Fruit fly (Drosophila melanogaster) whole organism, pupa: ENCODE measurements around the gene CG14071.

Experiments used
- CG10348 ChIP-seq: fragments of 200-800 bp; sonication (Bioruptor generic); IDR thresholded peaks from 2 replicates; pipeline ENCODE4 v1.3.6; 2022; ENCODE audit warnings: missing biosample characterization, missing genetic modification characterization
- CG12605 ChIP-seq: fragments of 200-800 bp; sonication (Bioruptor generic); IDR thresholded peaks from 2 replicates; pipeline ENCODE4 v1.3.6; 2022; ENCODE audit warnings: missing biosample characterization, missing genetic modification characterization
- CG13204 ChIP-seq: fragments of 200-800 bp; sonication (Bioruptor generic); optimal IDR thresholded peaks from 2 replicates; lab custom pipeline; 2018; ENCODE audit warnings: missing biosample characterization, mild to moderate bottlenecking, missing genetic modification characterization, moderate library complexity
- CG14655 ChIP-seq: fragments of 200-800 bp; sonication (Bioruptor generic); optimal IDR thresholded peaks from 3 replicates; lab custom pipeline; 2017; ENCODE audit warnings: mild to moderate bottlenecking, missing biosample characterization, missing genetic modification reagents, missing genetic modification characterization
- CG15710 ChIP-seq: fragments of 200-800 bp; sonication (Bioruptor generic); optimal IDR thresholded peaks from 2 replicates; lab custom pipeline; 2018; ENCODE audit warnings: missing biosample characterization, mild to moderate bottlenecking, missing genetic modification characterization, moderate library complexity
- CG17806 ChIP-seq: fragments of 200-800 bp; sonication (Bioruptor generic); optimal IDR thresholded peaks from 2 replicates; lab custom pipeline; 2018; ENCODE audit warnings: missing biosample characterization, mild to moderate bottlenecking, missing genetic modification characterization, moderate library complexity
- CG32121 ChIP-seq: fragments of 200-800 bp; sonication (Bioruptor generic); IDR thresholded peaks from 2 replicates; pipeline ENCODE4 v1.3.6; 2022; ENCODE audit warnings: missing biosample characterization, missing genetic modification characterization
- CG34367 ChIP-seq: fragments of 200-800 bp; sonication (Bioruptor generic); optimal IDR thresholded peaks from 2 replicates; lab custom pipeline; 2018; ENCODE audit warnings: missing biosample characterization, mild to moderate bottlenecking, missing genetic modification characterization
- CG4496 ChIP-seq: fragments of 200-800 bp; sonication (Bioruptor generic); IDR thresholded peaks from 3 replicates; pipeline ENCODE4 v1.3.6; 2022; ENCODE audit warnings: missing biosample characterization, missing genetic modification characterization
- CG8159 ChIP-seq: fragments of 200-800 bp; sonication (Bioruptor generic); optimal IDR thresholded peaks from 3 replicates; lab custom pipeline; 2018; ENCODE audit warnings: missing biosample characterization, mild to moderate bottlenecking, missing genetic modification characterization, moderate library complexity
- CG8301 ChIP-seq: fragments of 200-800 bp; sonication (Bioruptor generic); optimal IDR thresholded peaks from 2 replicates; lab custom pipeline; 2018; ENCODE audit warnings: missing biosample characterization, mild to moderate bottlenecking, missing genetic modification characterization
- D1 ChIP-seq: fragments of 200-800 bp; sonication (Bioruptor generic); optimal IDR thresholded peaks from 2 replicates; lab custom pipeline; 2018; ENCODE audit warnings: missing biosample characterization, mild to moderate bottlenecking, missing genetic modification characterization, moderate library complexity
- EcR ChIP-seq: fragments of 200-800 bp; sonication (Bioruptor generic); optimal IDR thresholded peaks from 3 replicates; lab custom pipeline; 2019; ENCODE audit warnings: missing biosample characterization, missing genetic modification characterization, mild to moderate bottlenecking, moderate library complexity, missing genetic modification reagents
- Ets98B ChIP-seq: fragments of 200-800 bp; sonication (Bioruptor generic); IDR thresholded peaks from 2 replicates; pipeline ENCODE4 v1.3.6; 2022; ENCODE audit warnings: missing biosample characterization, missing genetic modification characterization
- Pif1A ChIP-seq: fragments of 200-800 bp; sonication (Bioruptor generic); optimal IDR thresholded peaks from 3 replicates; lab custom pipeline; 2016; ENCODE audit warnings: missing biosample characterization, missing genetic modification characterization
- Pif1B ChIP-seq: fragments of 200-800 bp; sonication (Bioruptor generic); optimal IDR thresholded peaks from 3 replicates; lab custom pipeline; 2016; ENCODE audit warnings: missing biosample characterization, missing genetic modification characterization
- fd96Ca ChIP-seq: fragments of 200-800 bp; sonication (Bioruptor generic); IDR thresholded peaks from 3 replicates; pipeline ENCODE4 v1.3.6; 2022; ENCODE audit warnings: missing biosample characterization, missing genetic modification characterization
- gl ChIP-seq: fragments of 200-800 bp; sonication (Bioruptor generic); optimal IDR thresholded peaks from 2 replicates; lab custom pipeline; 2018; ENCODE audit warnings: missing biosample characterization, mild to moderate bottlenecking, missing genetic modification characterization
- rn ChIP-seq: fragments of 200-800 bp; sonication (Bioruptor generic); IDR thresholded peaks from 2 replicates; pipeline ENCODE4 v1.3.6; 2022; ENCODE audit warnings: missing biosample characterization, missing genetic modification characterization

CG14071 gene

DNA sequence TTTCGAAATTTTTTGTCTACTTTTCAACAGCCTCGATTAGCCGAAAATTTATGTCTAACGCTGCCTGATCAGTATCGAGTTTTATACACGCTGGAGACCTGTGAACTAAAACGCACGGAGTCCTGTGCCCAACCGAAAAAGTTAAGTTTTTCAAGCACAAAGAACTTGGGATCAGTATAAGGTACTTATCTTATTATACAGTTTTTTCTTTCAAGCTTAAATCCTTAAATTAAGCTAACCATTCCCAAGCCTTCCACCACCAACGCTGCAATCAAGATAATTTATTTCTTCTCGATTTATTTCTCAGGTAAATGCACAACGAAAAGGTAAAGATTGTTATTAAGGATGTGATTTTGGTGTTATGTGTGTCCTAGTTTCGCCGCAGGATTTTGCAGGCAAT, 41.8 kb downstream of the CG14071 start, which contains the start of gene Porin2:
Gene Porin2, minus strand, starts transcription at position 101 of the 400 bp plus-strand sequence.
- TF ChIP-seq CG32121 (GFP tag; lab: Robert Waterston, UW): no peak
- TF ChIP-seq D1 (tag; lab: Kevin White, UChicago): no peak

DNA sequence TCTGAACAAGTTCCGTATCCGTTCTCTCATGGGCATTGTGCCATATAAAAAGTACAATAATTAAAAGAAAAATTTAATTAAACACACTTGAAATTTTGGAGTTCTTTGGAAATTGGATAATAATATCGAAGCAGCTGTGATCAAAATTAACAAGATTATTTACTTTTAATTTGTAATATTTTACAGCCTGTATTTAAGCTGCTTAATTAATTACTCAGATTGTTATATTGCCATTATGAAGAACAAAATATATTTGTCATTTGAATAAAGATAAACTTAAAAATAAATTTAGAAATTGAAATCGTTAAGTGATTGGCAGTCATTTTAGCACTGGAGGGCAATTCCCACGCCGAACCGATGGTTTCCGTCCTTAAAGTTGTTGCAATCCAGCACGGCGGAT, 43.2 kb downstream of the CG14071 start, which contains the start of the genes CG17139 and CG17140:
Gene CG17139, minus strand, starts transcription at position 101 of the 400 bp plus-strand sequence.
Gene CG17140, minus strand, starts transcription at position 101 of the 400 bp plus-strand sequence.
- TF ChIP-seq EcR (GFP tag; lab: Kevin White, UChicago) (no peak), Pif1A (GFP tag; lab: Kevin White, UChicago) (no peak), CG4496 (GFP tag; lab: Robert Waterston, UW) (no peak), rn (GFP tag; lab: Robert Waterston, UW) (no peak), gl (tag; lab: Kevin White, UChicago) (no peak), CG10348 (GFP tag; lab: Robert Waterston, UW) (no peak), fd96Ca (GFP tag; lab: Robert Waterston, UW) (no peak), CG8159 (tag; lab: Kevin White, UChicago) (no peak), CG34367 (tag; lab: Kevin White, UChicago) (no peak), Pif1B (no peak), CG8301 (tag; lab: Kevin White, UChicago) (no peak), CG13204 (no peak)

- no peak for TF ChIP-seq fd96Ca (GFP tag; lab: Robert Waterston, UW)
- TF ChIP-seq gl (tag; lab: Kevin White, UChicago): no peak
- no peak for TF ChIP-seq CG10348 (GFP tag; lab: Robert Waterston, UW)
- no peak for TF ChIP-seq Ets98B (GFP tag; lab: Robert Waterston, UW)
- no peak for TF ChIP-seq CG15710 (tag; lab: Kevin White, UChicago)
- no peak for TF ChIP-seq CG34367 (tag; lab: Kevin White, UChicago)
- TF ChIP-seq rn (GFP tag; lab: Robert Waterston, UW): no peak
- no peak for TF ChIP-seq CG32121 (GFP tag; lab: Robert Waterston, UW)
- no peak for TF ChIP-seq CG12605 (GFP tag; lab: Robert Waterston, UW)
- TF ChIP-seq CG17806: no peak
- TF ChIP-seq CG13204: no peak
- TF ChIP-seq CG8301 (tag; lab: Kevin White, UChicago): no peak
- no peak for TF ChIP-seq Pif1B
- TF ChIP-seq CG14655 (GFP tag; lab: Kevin White, UChicago): no peak
- no peak for TF ChIP-seq CG4496 (GFP tag; lab: Robert Waterston, UW)
Observed at dm6 chr2L:10842326-10842725, 46.4 kb downstream of the CG14071 start, which contains the start of gene CG6700. CG6700 (minus strand) TSS chr2L:10842597.

- TF ChIP-seq Ets98B (GFP tag; lab: Robert Waterston, UW): no peak
Observed at dm6 chr2L:10841619-10842018, 47.1 kb downstream of the CG14071 start.
